Worm (Caenorhabditis elegans): ENCODE results near the gene F56B3.6.
A peak's percentile ranks its signal among the peaks of the same experiment; 100 is the strongest.

The F56B3.6 gene

ce11 chrIV:796521-797073 lies 8.7 kb downstream of the F56B3.6 start, which contains the start of the genes F56B3.11 and ech-5:
TSS of gene F56B3.11 (minus strand) at chrIV:796571.
TSS of gene ech-5 (plus strand) at chrIV:797023.
- peak; percentile 94 for TF ChIP-seq mcd-1 (GFP tag; IDR thresholded peaks at IDR 0.05)
- peak; percentile 33; the same call in 1 of the 2 replicates for TF ChIP-seq pbrm-1 (GFP tag; IDR thresholded peaks at IDR 0.05)
- TF ChIP-seq aptf-3 (GFP tag; IDR thresholded peaks at IDR 0.05) = no peak
- TF ChIP-seq dpff-1 (tag; optimal IDR thresholded peaks at IDR 0.05) = no peak
- no peak for TF ChIP-seq K11D2.4 (GFP tag; IDR thresholded peaks at IDR 0.05)
- no peak for TF ChIP-seq ets-4 (GFP tag; optimal IDR thresholded peaks at IDR 0.05)
- TF ChIP-seq ekl-4 (GFP tag; IDR thresholded peaks at IDR 0.05) = no peak
- TF ChIP-seq rec-8 (tag; optimal IDR thresholded peaks at IDR 0.05) = peak in 1 of 2 experiments; percentile 13
- 0 out of 2 replicates have a peak, but pooled peaks have one; percentile 25 for TF ChIP-seq aptf-2 (GFP tag; conservative IDR thresholded peaks at IDR 0.05)
- TF ChIP-seq F49E8.2 (tag; optimal IDR thresholded peaks at IDR 0.05; ENCODE audit: insufficient read depth) = no peak
- TF ChIP-seq sptf-2 (GFP tag; optimal IDR thresholded peaks at IDR 0.05) = no peak
- peak; percentile 52; the same call in 1 of the 2 replicates for TF ChIP-seq dox-1 (GFP tag; IDR thresholded peaks at IDR 0.05)
- no peak for TF ChIP-seq akir-1 (GFP tag; optimal IDR thresholded peaks at IDR 0.05)
- no peak for TF ChIP-seq sea-2 (GFP tag; IDR thresholded peaks at IDR 0.05)
- TF ChIP-seq him-1 (tag; optimal IDR thresholded peaks at IDR 0.05) = peak; percentile 28
- peak; percentile 25; the same call in 1 of the 2 replicates for TF ChIP-seq egrh-3 (GFP tag; IDR thresholded peaks at IDR 0.05)
- TF ChIP-seq K12H6.12 (tag; optimal IDR thresholded peaks at IDR 0.05) = peak; percentile 76
- TF ChIP-seq zfh-2 (GFP tag; conservative IDR thresholded peaks at IDR 0.05) = no peak
- no peak for TF ChIP-seq hlh-12 (tag; optimal IDR thresholded peaks at IDR 0.05)
- peak; percentile 95 for TF ChIP-seq ceh-100 (GFP tag; IDR thresholded peaks at IDR 0.05)
- no peak for TF ChIP-seq F23B12.7 (tag; optimal IDR thresholded peaks at IDR 0.05; ENCODE audit: insufficient read depth)
- no peak for TF ChIP-seq ceh-91 (GFP tag; IDR thresholded peaks at IDR 0.05)
- no peak for TF ChIP-seq nhr-27 (tag; optimal IDR thresholded peaks at IDR 0.05)
- TF ChIP-seq snpc-1.3 (tag; optimal IDR thresholded peaks at IDR 0.05; ENCODE audit: insufficient read depth) = peak; percentile 24
- no peak for TF ChIP-seq mes-4 (tag; optimal IDR thresholded peaks at IDR 0.05)
- peak; percentile 22 for TF ChIP-seq ceh-27 (GFP tag; optimal IDR thresholded peaks at IDR 0.05)
- no peak for TF ChIP-seq nfya-1 (tag; optimal IDR thresholded peaks at IDR 0.05; ENCODE audit: borderline replicate concordance, insufficient read depth)
- TF ChIP-seq nfya-2 (GFP tag; IDR thresholded peaks at IDR 0.05) = no peak
- no peak for TF ChIP-seq fkh-3 (tag; optimal IDR thresholded peaks at IDR 0.05)
- TF ChIP-seq nhr-90 (tag; optimal IDR thresholded peaks at IDR 0.05) = no peak
- TF ChIP-seq tbp1 (GFP tag; optimal IDR thresholded peaks at IDR 0.05) = peak; percentile 40
- TF ChIP-seq bed-1 (GFP tag; IDR thresholded peaks at IDR 0.05) = no peak
- TF ChIP-seq lin-26 (GFP tag; IDR thresholded peaks at IDR 0.05) = no peak
- no peak for TF ChIP-seq mel-28 (tag; optimal IDR thresholded peaks at IDR 0.05; ENCODE audit: borderline replicate concordance)
- no peak for TF ChIP-seq ZK185.1 (tag; optimal IDR thresholded peaks at IDR 0.05; ENCODE audit: poor library complexity, severe bottlenecking)
- TF ChIP-seq mxl-1 (tag; optimal IDR thresholded peaks at IDR 0.05) = no peak
- TF ChIP-seq snpc-1.1 (tag; optimal IDR thresholded peaks at IDR 0.05; ENCODE audit: insufficient read depth) = no peak
- TF ChIP-seq hrde-1 (tag; optimal IDR thresholded peaks at IDR 0.05; ENCODE audit: borderline replicate concordance) = no peak
- TF ChIP-seq F39B2.1 (GFP tag; IDR thresholded peaks at IDR 0.05) = no peak
- TF ChIP-seq Y53G8AR.9 (GFP tag; conservative IDR thresholded peaks at IDR 0.05) = no peak
- TF ChIP-seq attf-3 (GFP tag; conservative IDR thresholded peaks at IDR 0.05) = peak; percentile 55; the same call in 1 of the 2 replicates
- peak; percentile 68 for TF ChIP-seq madf-10 (tag; optimal IDR thresholded peaks at IDR 0.05)
- no peak for TF ChIP-seq xnd-1 (tag; optimal IDR thresholded peaks at IDR 0.05)
- TF ChIP-seq ztf-3 (GFP tag; optimal IDR thresholded peaks at IDR 0.05) = no peak
- TF ChIP-seq egl-18 (GFP tag; IDR thresholded peaks at IDR 0.05) = no peak
- 0 out of 2 replicates have a peak, but pooled peaks have one; percentile 20 for TF ChIP-seq Y95B8A.8 (GFP tag; IDR thresholded peaks at IDR 0.05)
- no peak for TF ChIP-seq die-1 (tag; optimal IDR thresholded peaks at IDR 0.05)
